Worm (Caenorhabditis elegans) whole organism, L1 larva: ENCODE data around the gene txt-6.

Source experiments
- aly-2 ChIP-seq: fragments of 150-350 bp; optimal IDR thresholded peaks from 2 replicates; lab custom pipeline; 2014; ENCODE audit warnings: missing biosample characterization, missing genetic modification characterization
- tlp-1 ChIP-seq: fragments of 150-350 bp; optimal IDR thresholded peaks from 2 replicates; lab custom pipeline; 2014; ENCODE audit warnings: missing biosample characterization, missing genetic modification characterization
- unc-62 ChIP-seq: fragments of 150-350 bp; optimal IDR thresholded peaks from 2 replicates; lab custom pipeline; 2014; ENCODE audit warnings: missing biosample characterization, missing genetic modification reagents, missing genetic modification characterization

DNA sequence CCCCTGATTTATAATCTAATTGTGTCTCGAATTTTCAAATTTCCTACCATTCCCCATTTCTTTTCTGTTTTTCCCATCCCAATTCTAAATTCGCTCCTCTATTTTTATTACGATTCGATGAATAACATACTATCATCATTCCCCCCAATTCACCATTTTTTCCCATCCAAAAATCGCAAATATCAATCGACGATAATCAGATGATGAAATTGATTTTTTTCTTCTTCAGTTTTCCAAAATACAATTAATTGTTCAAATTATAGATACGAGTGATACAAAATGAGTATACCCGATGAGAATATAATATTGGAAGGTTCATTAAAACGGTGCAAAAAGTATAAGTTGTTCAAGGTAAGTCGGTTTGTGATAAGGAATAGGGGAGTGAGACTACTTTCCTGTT is 36.0 kb upstream of the txt-6 start, which contains the start of gene soc-1:
- no peak for TF ChIP-seq unc-62
- TF ChIP-seq tlp-1 (tag; lab: Kevin White, UChicago), result no peak
- no peak for TF ChIP-seq aly-2 (tag; lab: Kevin White, UChicago)
